Fruit fly (Drosophila melanogaster): ENCODE measurements around the gene CG32815.
A peak's percentile ranks its signal among the peaks of the same experiment; 100 is the strongest.

The CG32815 gene

DNA sequence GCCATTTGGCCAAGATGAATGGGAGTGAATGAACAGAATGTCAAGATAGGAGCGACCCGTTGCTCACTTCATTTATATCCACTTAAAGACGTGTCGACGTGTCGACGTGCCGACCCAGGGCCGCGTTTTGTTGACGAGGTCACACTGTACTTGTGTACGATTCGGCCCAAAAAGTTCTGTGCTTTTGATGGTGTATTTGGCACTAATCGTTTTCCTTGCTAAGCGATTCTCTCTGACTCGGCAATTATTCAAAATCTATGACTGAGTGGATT, 16.0 kb downstream of the CG32815 start (continued):
- no peak for TF ChIP-seq CG9437 (GFP tag; optimal IDR thresholded peaks at IDR 0.05)
- no peak for TF ChIP-seq Asciz (GFP tag; optimal IDR thresholded peaks at IDR 0.05)
- no peak for TF ChIP-seq CG17912 (GFP tag; optimal IDR thresholded peaks at IDR 0.05)
- no peak for TF ChIP-seq CG8388 (GFP tag; optimal IDR thresholded peaks at IDR 0.05)
- no peak for TF ChIP-seq CG6272 (GFP tag; IDR thresholded peaks at IDR 0.05)
- TF ChIP-seq CG12659 (GFP tag; optimal IDR thresholded peaks at IDR 0.05): no peak
- no peak for TF ChIP-seq E2f2 (GFP tag; IDR thresholded peaks at IDR 0.05)
- TF ChIP-seq CG32772 (GFP tag; IDR thresholded peaks at IDR 0.05): no peak
- TF ChIP-seq lilli (GFP tag; optimal IDR thresholded peaks at IDR 0.05): peak; percentile 4
- no peak for TF ChIP-seq CG6765 (GFP tag; optimal IDR thresholded peaks at IDR 0.05)
- no peak for TF ChIP-seq CG3163 (GFP tag; optimal IDR thresholded peaks at IDR 0.05)
- peak; percentile 14 for TF ChIP-seq sug (tag; optimal IDR thresholded peaks at IDR 0.05)
- TF ChIP-seq tin (GFP tag; optimal IDR thresholded peaks at IDR 0.05): no peak
- TF ChIP-seq CG12769 (tag; optimal IDR thresholded peaks at IDR 0.05): peak; percentile 72
- no peak for TF ChIP-seq CG32767 (GFP tag; IDR thresholded peaks at IDR 0.05)
- TF ChIP-seq Atf-2 (GFP tag; optimal IDR thresholded peaks at IDR 0.05): no peak
- TF ChIP-seq fd64A (GFP tag; optimal IDR thresholded peaks at IDR 0.05): no peak
- TF ChIP-seq Hsf (GFP tag; optimal IDR thresholded peaks at IDR 0.05): no peak
- no peak for TF ChIP-seq bigmax (GFP tag; optimal IDR thresholded peaks at IDR 0.05)
- TF ChIP-seq CG4617 (GFP tag; optimal IDR thresholded peaks at IDR 0.05; ENCODE audit: borderline replicate concordance): no peak
- no peak for TF ChIP-seq CG13894 (tag; optimal IDR thresholded peaks at IDR 0.05)
- TF ChIP-seq CG16813 (GFP tag; IDR thresholded peaks at IDR 0.05; ENCODE audit: partially characterized antibody): no peak
- no peak for TF ChIP-seq ftz-f1 (GFP tag; optimal IDR thresholded peaks at IDR 0.05)
- TF ChIP-seq Mad (GFP tag; optimal IDR thresholded peaks at IDR 0.05): no peak
- TF ChIP-seq CG3995 (GFP tag; optimal IDR thresholded peaks at IDR 0.05): no peak
- no peak for TF ChIP-seq inv (GFP tag; IDR thresholded peaks at IDR 0.05; ENCODE audit: partially characterized antibody)
- TF ChIP-seq tgo (GFP tag; IDR thresholded peaks at IDR 0.05): 0 out of 3 replicates have a peak, but pooled peaks have one; percentile 20
- no peak for TF ChIP-seq Lpt (GFP tag; optimal IDR thresholded peaks at IDR 0.05)
- 0 out of 2 replicates have a peak, but pooled peaks have one; percentile 26 for TF ChIP-seq ranshi (GFP tag; IDR thresholded peaks at IDR 0.05)
- TF ChIP-seq sens (GFP tag): no peak
- no peak for TF ChIP-seq Sox100B (GFP tag; optimal IDR thresholded peaks at IDR 0.05)
- no peak for TF ChIP-seq CG6689 (GFP tag; IDR thresholded peaks at IDR 0.05)
- TF ChIP-seq sna (GFP tag; IDR thresholded peaks at IDR 0.05; ENCODE audit: partially characterized antibody): no peak
- peak; percentile 23 for TF ChIP-seq Fer3 (tag; optimal IDR thresholded peaks at IDR 0.05)
- TF ChIP-seq pita (GFP tag; optimal IDR thresholded peaks at IDR 0.05): no peak
- no peak for TF ChIP-seq CG4854 (GFP tag; optimal IDR thresholded peaks at IDR 0.05)
- no peak for TF ChIP-seq crol (GFP tag; IDR thresholded peaks at IDR 0.05)
- TF ChIP-seq CG7372 (GFP tag; IDR thresholded peaks at IDR 0.05): no peak
- no peak for TF ChIP-seq CG15073 (GFP tag; optimal IDR thresholded peaks at IDR 0.05)
- no peak for TF ChIP-seq phol (tag; optimal IDR thresholded peaks at IDR 0.05)
- no peak for TF ChIP-seq H2.0 (GFP tag; IDR thresholded peaks at IDR 0.05)
- TF ChIP-seq ERR (GFP tag; optimal IDR thresholded peaks at IDR 0.05): no peak
- TF ChIP-seq aop (GFP tag; IDR thresholded peaks at IDR 0.05): no peak
- TF ChIP-seq CTCF (GFP tag; optimal IDR thresholded peaks at IDR 0.05): no peak
- no peak for TF ChIP-seq B-H2 (GFP tag; optimal IDR thresholded peaks at IDR 0.05)
- TF ChIP-seq CG11695 (GFP tag; IDR thresholded peaks at IDR 0.05): no peak
- no peak for TF ChIP-seq CG18011 (GFP tag; optimal IDR thresholded peaks at IDR 0.05)
- no peak for TF ChIP-seq sens-2 (GFP tag; IDR thresholded peaks at IDR 0.05)
- TF ChIP-seq esg (GFP tag; conservative IDR thresholded peaks at IDR 0.05): no peak
- no peak for TF ChIP-seq ttk (GFP tag; IDR thresholded peaks at IDR 0.05)
- no peak for TF ChIP-seq CG18619 (GFP tag; optimal IDR thresholded peaks at IDR 0.05)
- no peak for TF ChIP-seq repo (GFP tag; optimal IDR thresholded peaks at IDR 0.05)
- TF ChIP-seq CG6791 (GFP tag; IDR thresholded peaks at IDR 0.05; ENCODE audit: partially characterized antibody): no peak
- TF ChIP-seq CG1024 (GFP tag; IDR thresholded peaks at IDR 0.05): no peak
